Fruit fly (Drosophila melanogaster): ENCODE data around the gene CG2685.

- TF ChIP-seq EcR (GFP tag; optimal IDR thresholded peaks at IDR 0.05) (no peak), Pif1A (GFP tag; optimal IDR thresholded peaks at IDR 0.05) (no peak), CG4496 (GFP tag; IDR thresholded peaks at IDR 0.05) (no peak), CG8159 (tag; optimal IDR thresholded peaks at IDR 0.05) (no peak), Ets98B (GFP tag; IDR thresholded peaks at IDR 0.05) (no peak), CG14655 (GFP tag; optimal IDR thresholded peaks at IDR 0.05) (no peak), Snoo (tag; optimal IDR thresholded peaks at IDR 0.05) (no peak), CG9948 (tag; optimal IDR thresholded peaks at IDR 0.05) (no peak), gl (tag; optimal IDR thresholded peaks at IDR 0.05) (no peak), Pif1B (GFP tag; optimal IDR thresholded peaks at IDR 0.05) (no peak)
These were observed 32.2 kb downstream of the CG2685 start, which contains the start of gene HLH3B for dm6 chrX:2681601-2682000.

Measured in whole organism, pupa.